Worm (Caenorhabditis elegans) whole organism, mixed stage, embryonic: ENCODE measurements around the gene rpi-2.

ENCODE experiments used
- M03D4.4 ChIP-seq: sonication (generic microtip); optimal IDR thresholded peaks from 2 replicates; lab custom pipeline; 2017; ENCODE audit warnings: mild to moderate bottlenecking, missing genetic modification characterization, missing compliant biosample characterization
- bed-3 ChIP-seq: fragments of 200-800 bp; sonication (Bioruptor generic); optimal IDR thresholded peaks from 3 replicates; lab custom pipeline; 2018; ENCODE audit warnings: mild to moderate bottlenecking, missing genetic modification characterization, moderate library complexity, missing compliant biosample characterization
- blmp-1 ChIP-seq: fragments of 150-350 bp; optimal IDR thresholded peaks from 2 replicates; lab custom pipeline; 2014; ENCODE audit warnings: missing biosample characterization, missing genetic modification characterization
- ceh-39 ChIP-seq: fragments of 150-350 bp; optimal IDR thresholded peaks from 2 replicates; lab custom pipeline; 2014; ENCODE audit warnings: missing biosample characterization, missing genetic modification characterization
- ceh-43 ChIP-seq: fragments of 200-800 bp; sonication (Bioruptor generic); optimal IDR thresholded peaks from 2 replicates; lab custom pipeline; 2018; ENCODE audit warnings: mild to moderate bottlenecking, missing genetic modification characterization, moderate library complexity, missing compliant biosample characterization
- ceh-83 ChIP-seq: fragments of 200-800 bp; sonication (Bioruptor generic); optimal IDR thresholded peaks from 2 replicates; lab custom pipeline; 2018; ENCODE audit warnings: mild to moderate bottlenecking, missing genetic modification characterization, missing compliant biosample characterization
- ces-1 ChIP-seq: fragments of 150-350 bp; optimal IDR thresholded peaks from 2 replicates; lab custom pipeline; 2014; ENCODE audit warnings: missing biosample characterization, missing genetic modification reagents, missing genetic modification characterization
- cnd-1 ChIP-seq: fragments of 200-800 bp; sonication (Bioruptor generic); optimal IDR thresholded peaks from 2 replicates; lab custom pipeline; 2018; ENCODE audit warnings: mild to moderate bottlenecking, missing genetic modification characterization, missing compliant biosample characterization
- drap-1 ChIP-seq: fragments of 200-800 bp; sonication (Bioruptor generic); optimal IDR thresholded peaks from 3 replicates; lab custom pipeline; 2018; ENCODE audit warnings: mild to moderate bottlenecking, missing genetic modification characterization, missing compliant biosample characterization
- elt-1 ChIP-seq: sonication (generic microtip); optimal IDR thresholded peaks from 2 replicates; lab custom pipeline; 2017; ENCODE audit warnings: missing genetic modification characterization, mild to moderate bottlenecking, missing compliant biosample characterization, antibody characterized with exemption, moderate library complexity, borderline replicate concordance; ENCODE audit not compliant: insufficient read depth
- elt-3 ChIP-seq: fragments of 150-350 bp; optimal IDR thresholded peaks from 2 replicates; lab custom pipeline; 2014; ENCODE audit warnings: missing biosample characterization, missing genetic modification characterization
- flh-1 ChIP-seq: fragments of 200-800 bp; sonication (Bioruptor generic); optimal IDR thresholded peaks from 2 replicates; lab custom pipeline; 2018; ENCODE audit warnings: mild to moderate bottlenecking, missing genetic modification characterization, moderate library complexity, missing compliant biosample characterization
- ham-2 ChIP-seq: fragments of 200-800 bp; sonication (Bioruptor generic); optimal IDR thresholded peaks from 2 replicates; lab custom pipeline; 2018; ENCODE audit warnings: mild to moderate bottlenecking, missing genetic modification characterization, missing compliant biosample characterization
- hlh-1 ChIP-seq: fragments of 150-350 bp; optimal IDR thresholded peaks from 2 replicates; lab custom pipeline; 2014; ENCODE audit warnings: missing biosample characterization, missing genetic modification reagents, missing genetic modification characterization
- lin-13 ChIP-seq: fragments of 150-350 bp; optimal IDR thresholded peaks from 2 replicates; lab custom pipeline; 2014; ENCODE audit warnings: missing biosample characterization, missing genetic modification characterization
- mep-1 ChIP-seq: fragments of 150-350 bp; optimal IDR thresholded peaks from 2 replicates; lab custom pipeline; 2017; ENCODE audit warnings: missing biosample characterization, missing genetic modification reagents, missing genetic modification characterization, inconsistent platforms
- mls-2 ChIP-seq: sonication (generic microtip); optimal IDR thresholded peaks from 2 replicates; lab custom pipeline; 2016; ENCODE audit warnings: mild to moderate bottlenecking, missing genetic modification characterization, moderate library complexity, missing compliant biosample characterization
- nhr-12 ChIP-seq: fragments of 150-350 bp; optimal IDR thresholded peaks from 2 replicates; lab custom pipeline; 2014; ENCODE audit warnings: missing biosample characterization, missing genetic modification characterization
- nhr-2 ChIP-seq: fragments of 150-350 bp; optimal IDR thresholded peaks from 2 replicates; lab custom pipeline; 2014; ENCODE audit warnings: missing biosample characterization, missing genetic modification characterization
- nhr-237 ChIP-seq: fragments of 150-350 bp; optimal IDR thresholded peaks from 2 replicates; lab custom pipeline; 2014; ENCODE audit warnings: missing biosample characterization, missing genetic modification characterization
- nhr-28 ChIP-seq: fragments of 150-350 bp; optimal IDR thresholded peaks from 2 replicates; lab custom pipeline; 2014; ENCODE audit warnings: missing biosample characterization, missing genetic modification characterization
- nhr-76 ChIP-seq: sonication (generic microtip); optimal IDR thresholded peaks from 2 replicates; lab custom pipeline; 2017; ENCODE audit warnings: missing biosample characterization, missing genetic modification characterization
- pha-4 ChIP-seq: fragments of 150-350 bp; optimal IDR thresholded peaks from 2 replicates; lab custom pipeline; 2018; ENCODE audit warnings: missing biosample characterization, missing genetic modification reagents, missing genetic modification characterization
- sem-2 ChIP-seq: fragments of 200-800 bp; sonication (Bioruptor generic); optimal IDR thresholded peaks from 2 replicates; lab custom pipeline; 2018; ENCODE audit warnings: mild to moderate bottlenecking, missing genetic modification characterization, missing compliant biosample characterization
- snpc-4 ChIP-seq: fragments of 150-350 bp; optimal IDR thresholded peaks from 2 replicates; lab custom pipeline; 2014; ENCODE audit warnings: missing biosample characterization, missing genetic modification characterization
- sptf-1 ChIP-seq: sonication (generic microtip); optimal IDR thresholded peaks from 2 replicates; lab custom pipeline; 2017; ENCODE audit warnings: mild to moderate bottlenecking, missing genetic modification characterization, moderate library complexity, missing compliant biosample characterization
- tbx-8 ChIP-seq: fragments of 200-800 bp; sonication (Bioruptor generic); optimal IDR thresholded peaks from 2 replicates; lab custom pipeline; 2018; ENCODE audit warnings: mild to moderate bottlenecking, missing genetic modification characterization, moderate library complexity, missing compliant biosample characterization
- unc-120 ChIP-seq: sonication (generic microtip); optimal IDR thresholded peaks from 2 replicates; lab custom pipeline; 2017; ENCODE audit warnings: missing genetic modification characterization, missing compliant biosample characterization; ENCODE audit not compliant: poor library complexity, severe bottlenecking
- unc-39 ChIP-seq: fragments of 150-350 bp; optimal IDR thresholded peaks from 2 replicates; lab custom pipeline; 2014; ENCODE audit warnings: missing biosample characterization, missing genetic modification characterization
- unc-62 ChIP-seq: fragments of 150-350 bp; optimal IDR thresholded peaks from 2 replicates; lab custom pipeline; 2014; ENCODE audit warnings: missing biosample characterization, missing genetic modification reagents, missing genetic modification characterization
- zip-8 ChIP-seq: fragments of 150-350 bp; optimal IDR thresholded peaks from 2 replicates; lab custom pipeline; 2014; ENCODE audit warnings: missing biosample characterization, missing genetic modification characterization
- ztf-11 ChIP-seq: fragments of 150-350 bp; optimal IDR thresholded peaks from 2 replicates; lab custom pipeline; 2014; ENCODE audit warnings: missing biosample characterization, missing genetic modification characterization

Gene rpi-2

ce11 chrIV:1738324-1738730 is 27.3 kb downstream of the rpi-2 start:
- peak; percentile 40 for TF ChIP-seq mls-2 (tag; lab: Kevin White, UChicago)
- no peak for TF ChIP-seq elt-3 (tag; lab: Kevin White, UChicago)
- no peak for TF ChIP-seq snpc-4 (tag; lab: Kevin White, UChicago)
- TF ChIP-seq elt-1, result no peak
- no peak for TF ChIP-seq ceh-39
- TF ChIP-seq bed-3, result no peak
- peak; percentile 15 for TF ChIP-seq mep-1 (tag; lab: Kevin White, UChicago)
- TF ChIP-seq ceh-43 (GFP tag; lab: Kevin White, UChicago), result no peak
- no peak for TF ChIP-seq nhr-76 (tag; lab: Kevin White, UChicago)
- peak; percentile 50 for TF ChIP-seq lin-13 (tag; lab: Kevin White, UChicago)
- TF ChIP-seq unc-62 (GFP tag; lab: Kevin White, UChicago), result no peak
- TF ChIP-seq pha-4 (tag; lab: Kevin White, UChicago), result peak; percentile 1
- no peak for TF ChIP-seq unc-39 (tag; lab: Kevin White, UChicago)
- TF ChIP-seq cnd-1 (tag; lab: Kevin White, UChicago), result no peak
- peak; percentile 41 for TF ChIP-seq M03D4.4 (tag; lab: Kevin White, UChicago)
- peak; percentile 45 for TF ChIP-seq ceh-83
- peak; percentile 59 for TF ChIP-seq sptf-1
- no peak for TF ChIP-seq flh-1 (GFP tag; lab: Kevin White, UChicago)
- peak; percentile 5 for TF ChIP-seq nhr-237
- no peak for TF ChIP-seq ham-2 (GFP tag; lab: Kevin White, UChicago)

ce11 chrIV:1738892-1739291 is 27.8 kb downstream of the rpi-2 start:
- no peak for TF ChIP-seq drap-1 (GFP tag; lab: Kevin White, UChicago)
- TF ChIP-seq tbx-8 (GFP tag; lab: Kevin White, UChicago), result no peak
- TF ChIP-seq sem-2 (GFP tag; lab: Kevin White, UChicago), result no peak
- no peak for TF ChIP-seq ces-1 (GFP tag; lab: Kevin White, UChicago)
- no peak for TF ChIP-seq lin-13 (tag; lab: Kevin White, UChicago)
- TF ChIP-seq ceh-39, result no peak

- TF ChIP-seq nhr-2 (no peak), elt-1 (no peak)
These were observed 28.5 kb downstream of the rpi-2 start for ce11 chrIV:1739366-1740104.

- TF ChIP-seq drap-1 (GFP tag; lab: Kevin White, UChicago) (no peak), ham-2 (GFP tag; lab: Kevin White, UChicago) (no peak), zip-8 (no peak), nhr-12 (tag; lab: Kevin White, UChicago) (no peak), sem-2 (GFP tag; lab: Kevin White, UChicago) (no peak), ces-1 (GFP tag; lab: Kevin White, UChicago) (no peak), unc-39 (tag; lab: Kevin White, UChicago) (no peak), ztf-11 (tag; lab: Kevin White, UChicago) (no peak), blmp-1 (no peak), cnd-1 (tag; lab: Kevin White, UChicago) (no peak), nhr-28 (tag; lab: Kevin White, UChicago) (no peak), nhr-2 (no peak), unc-62 (GFP tag; lab: Kevin White, UChicago) (no peak), hlh-1 (tag; lab: Kevin White, UChicago) (no peak), unc-120 (tag; lab: Kevin White, UChicago) (no peak), ceh-39 (no peak), sptf-1 (no peak), mls-2 (tag; lab: Kevin White, UChicago) (no peak)
These were observed 29.3 kb downstream of the rpi-2 start, which contains the start of gene ptpn-22 for ce11 chrIV:1740105-1741023. Gene ptpn-22 (minus strand): TSS chrIV:1740262.
